Worm (Caenorhabditis elegans): ENCODE results near the gene oac-58.
A peak's percentile ranks its signal among the peaks of the same experiment; 100 is the strongest.

Gene oac-58

DNA sequence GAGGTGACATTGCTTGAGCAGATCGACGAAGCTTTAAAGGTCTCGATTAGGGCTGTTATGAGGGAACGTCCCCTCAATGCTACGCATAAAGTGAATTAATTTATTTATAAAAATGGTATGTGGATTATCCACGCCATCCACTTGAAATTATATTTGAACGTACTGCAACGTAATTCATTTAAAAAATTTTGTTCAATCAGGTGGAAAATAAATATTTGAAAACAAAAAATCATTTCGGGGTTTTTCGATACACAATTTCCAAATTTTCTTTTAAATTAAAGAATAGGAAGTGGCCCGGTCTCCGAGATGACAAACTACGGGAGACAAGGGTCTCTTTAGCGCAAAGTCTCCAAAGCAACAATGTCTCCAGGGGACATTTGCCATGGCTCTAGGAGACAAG, at the start of gene oac-58:
oac-58 (minus strand) TSS at position 101 of the 400 bp plus-strand sequence.
- no peak for TF ChIP-seq ceh-34 (tag; optimal IDR thresholded peaks at IDR 0.05)
- no peak for TF ChIP-seq fkh-6 (tag; optimal IDR thresholded peaks at IDR 0.05)
- TF ChIP-seq ama-1 (optimal IDR thresholded peaks at IDR 0.05): no peak
- TF ChIP-seq zip-5 (tag; optimal IDR thresholded peaks at IDR 0.05): no peak

DNA sequence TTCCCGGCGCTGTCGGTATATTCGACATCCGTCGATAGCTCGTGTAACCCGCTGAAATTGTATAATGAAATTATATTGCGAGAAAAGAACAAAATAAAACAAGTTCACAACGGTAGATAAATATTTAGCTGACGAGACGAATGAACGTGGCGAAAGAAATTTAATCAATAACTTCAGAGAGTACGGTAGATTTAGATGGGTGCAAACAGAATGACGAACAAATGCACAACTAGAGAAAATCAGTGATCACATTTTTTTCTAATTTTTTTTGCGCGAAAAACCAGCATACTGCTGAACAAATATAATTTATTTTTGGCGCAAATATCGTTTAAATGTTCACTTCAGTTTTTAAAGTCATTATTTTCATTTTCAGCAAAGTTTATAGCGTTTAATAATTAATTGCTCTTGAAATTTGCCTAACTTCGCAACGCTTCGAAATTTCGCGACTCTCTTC, 49.3 kb upstream of the oac-58 start, which contains the start of gene sec-24.2:
sec-24.2 (minus strand) TSS at position 51 of the 454 bp plus-strand sequence.
- TF ChIP-seq nfya-1 (tag; optimal IDR thresholded peaks at IDR 0.05) (no peak), fkh-10 (GFP tag; optimal IDR thresholded peaks at IDR 0.05) (no peak), hlh-8 (tag; optimal IDR thresholded peaks at IDR 0.05) (no peak), C08G9.2 (tag; optimal IDR thresholded peaks at IDR 0.05) (no peak), K09A11.1 (tag; optimal IDR thresholded peaks at IDR 0.05; ENCODE audit: insufficient read depth) (no peak), hlh-13 (GFP tag; optimal IDR thresholded peaks at IDR 0.05) (no peak), elt-4 (tag; optimal IDR thresholded peaks at IDR 0.05) (no peak), unc-3 (GFP tag; conservative IDR thresholded peaks at IDR 0.05) (no peak), unc-3 (tag; optimal IDR thresholded peaks at IDR 0.05) (no peak), pqm-1 (tag; optimal IDR thresholded peaks at IDR 0.05) (no peak), ceh-18 (tag; optimal IDR thresholded peaks at IDR 0.05) (no peak), dmd-4 (tag; optimal IDR thresholded peaks at IDR 0.05; ENCODE audit: borderline replicate concordance) (no peak), hlh-6 (tag; optimal IDR thresholded peaks at IDR 0.05) (no peak)

DNA sequence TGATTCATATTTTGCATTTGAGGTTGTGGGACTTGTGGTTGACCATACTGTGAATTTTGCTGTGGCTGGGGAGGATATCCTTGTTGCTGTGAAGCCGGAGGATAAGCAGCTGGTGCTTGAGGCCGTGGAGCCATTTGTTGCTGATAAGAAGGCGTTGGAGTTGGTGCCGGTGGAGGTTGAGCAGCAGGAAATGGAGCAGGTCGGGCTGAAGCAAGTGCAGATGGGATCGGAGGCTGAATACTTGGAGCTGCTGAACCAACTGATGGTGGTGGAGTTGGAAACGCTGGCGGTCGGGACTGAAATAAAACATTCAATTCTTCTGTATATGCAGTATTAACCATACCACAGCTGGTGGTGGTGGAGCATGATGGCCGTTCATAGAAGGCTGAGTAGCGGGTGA, 48.5 kb upstream of the oac-58 start:
- TF ChIP-seq ceh-9 (tag; optimal IDR thresholded peaks at IDR 0.05): no peak
- no peak for TF ChIP-seq hlh-13 (GFP tag; optimal IDR thresholded peaks at IDR 0.05)
- TF ChIP-seq T23F11.4 (GFP tag; optimal IDR thresholded peaks at IDR 0.05): no peak

DNA sequence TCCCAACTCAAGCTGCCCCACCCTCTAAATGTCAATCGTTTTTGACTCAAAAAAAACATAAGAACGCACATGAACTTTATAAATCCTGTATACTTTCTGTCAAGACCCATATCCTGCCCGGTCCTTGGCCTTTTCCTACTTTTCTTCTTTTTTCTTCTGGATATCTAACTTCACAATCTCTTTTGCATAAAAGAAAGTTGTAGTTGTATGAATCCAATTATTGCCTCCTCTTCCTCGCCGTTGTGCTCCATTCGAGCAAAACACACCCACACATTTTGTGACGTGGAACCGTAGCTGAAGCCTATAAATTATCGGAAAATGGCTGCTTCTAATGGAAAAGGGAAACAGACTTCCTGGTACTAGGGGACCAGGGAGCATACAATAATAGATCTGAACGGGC, 38.7 kb upstream of the oac-58 start:
- peak; percentile 37 for TF ChIP-seq unc-42 (tag; optimal IDR thresholded peaks at IDR 0.05)
- TF ChIP-seq T23F11.4 (GFP tag; optimal IDR thresholded peaks at IDR 0.05): no peak

DNA sequence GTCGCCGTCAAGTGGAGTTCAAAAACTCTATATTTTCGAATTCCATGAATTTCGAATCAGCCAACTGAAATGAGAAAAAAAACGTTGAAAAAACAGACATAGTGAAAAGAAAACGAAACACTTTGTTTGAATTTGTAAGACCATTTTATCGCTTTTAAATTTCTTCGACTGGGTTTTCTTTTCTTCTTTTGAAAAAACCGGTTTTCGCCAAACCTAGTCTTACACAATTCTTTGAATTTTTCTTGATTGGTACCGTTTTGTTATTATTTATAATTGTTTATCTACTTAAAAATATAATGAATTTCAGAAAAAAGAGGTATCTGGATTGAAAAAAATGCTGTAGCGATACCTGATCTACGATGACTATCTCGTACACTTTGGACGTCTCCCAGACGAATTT, 38.1 kb upstream of the oac-58 start, which contains the start of gene best-22:
best-22 (plus strand) TSS at position 301 of the 400 bp plus-strand sequence.
- TF ChIP-seq dve-1 (tag; optimal IDR thresholded peaks at IDR 0.05) (no peak), ahr-1 (tag; optimal IDR thresholded peaks at IDR 0.05) (no peak), sdc-2 (tag; optimal IDR thresholded peaks at IDR 0.05) (no peak), ceh-48 (tag; optimal IDR thresholded peaks at IDR 0.05) (no peak), ceh-14 (tag; optimal IDR thresholded peaks at IDR 0.05) (no peak), ceh-9 (tag; optimal IDR thresholded peaks at IDR 0.05) (no peak), hlh-15 (tag; optimal IDR thresholded peaks at IDR 0.05) (no peak), C08G9.2 (tag; optimal IDR thresholded peaks at IDR 0.05) (no peak), ceh-34 (tag; optimal IDR thresholded peaks at IDR 0.05) (no peak), pha-2 (tag; optimal IDR thresholded peaks at IDR 0.05) (no peak), pax-1 (tag; optimal IDR thresholded peaks at IDR 0.05) (no peak), zip-5 (tag; optimal IDR thresholded peaks at IDR 0.05) (no peak), ztf-16 (tag; optimal IDR thresholded peaks at IDR 0.05) (no peak)

DNA sequence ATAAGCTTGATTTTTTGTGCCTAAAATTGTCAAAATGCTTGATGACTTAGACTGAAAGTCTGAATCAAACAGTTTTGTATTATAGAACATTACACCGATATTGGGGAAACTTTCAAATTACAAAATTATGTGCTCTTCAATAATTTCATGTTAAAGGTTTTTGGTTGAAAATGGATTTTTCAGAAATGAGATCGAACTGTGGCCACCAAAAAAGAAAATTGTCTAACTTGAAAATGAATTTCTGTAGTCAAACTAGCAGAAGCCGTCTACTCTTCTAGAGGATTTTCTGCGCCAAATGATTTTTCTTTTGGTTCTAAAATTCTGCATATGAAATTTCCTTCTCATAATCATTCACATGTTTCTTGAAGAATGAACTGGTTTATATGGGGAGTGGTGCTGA, 29.4 kb upstream of the oac-58 start:
- TF ChIP-seq unc-86 (tag; optimal IDR thresholded peaks at IDR 0.05): no peak
- TF ChIP-seq tbx-7 (tag; optimal IDR thresholded peaks at IDR 0.05): no peak
- no peak for TF ChIP-seq ceh-30 (tag; optimal IDR thresholded peaks at IDR 0.05)
- TF ChIP-seq ceh-34 (tag; optimal IDR thresholded peaks at IDR 0.05): no peak
- TF ChIP-seq ref-2 (tag; optimal IDR thresholded peaks at IDR 0.05): no peak
- no peak for TF ChIP-seq che-1 (tag; optimal IDR thresholded peaks at IDR 0.05)
- TF ChIP-seq pha-4 (tag; optimal IDR thresholded peaks at IDR 0.05): no peak
- TF ChIP-seq hlh-30 (tag; optimal IDR thresholded peaks at IDR 0.05; ENCODE audit: insufficient read depth): no peak
